Worm (Caenorhabditis elegans) whole organism, L1 larva: ENCODE data around the gene rnh-2.

Experiments
- C04F5.9 ChIP-seq: sonication (generic microtip); optimal IDR thresholded peaks from 2 replicates; lab custom pipeline; 2016; ENCODE audit warnings: missing genetic modification characterization, missing compliant biosample characterization
- C16A3.4 ChIP-seq: fragments of 150-350 bp; optimal IDR thresholded peaks from 2 replicates; lab custom pipeline; 2014; ENCODE audit warnings: missing biosample characterization, missing genetic modification characterization
- aly-2 ChIP-seq: fragments of 150-350 bp; optimal IDR thresholded peaks from 2 replicates; lab custom pipeline; 2014; ENCODE audit warnings: missing biosample characterization, missing genetic modification characterization
- blmp-1 ChIP-seq: fragments of 150-350 bp; optimal IDR thresholded peaks from 2 replicates; lab custom pipeline; 2014; ENCODE audit warnings: missing biosample characterization, missing genetic modification characterization
- ceh-82 ChIP-seq, 3 experiments: fragments of 150-350 bp in 1 of 3; sonication (generic microtip) in 2 of 3; optimal IDR thresholded peaks; 2 replicates each; lab custom pipeline; 2014 to 2017; ENCODE audit warnings: missing biosample characterization in 3 of 3, missing genetic modification characterization in 3 of 3
- ceh-90 ChIP-seq: sonication (generic microtip); optimal IDR thresholded peaks from 2 replicates; lab custom pipeline; 2016; ENCODE audit warnings: missing genetic modification characterization, missing compliant biosample characterization
- ces-1 ChIP-seq: fragments of 150-350 bp; optimal IDR thresholded peaks from 2 replicates; lab custom pipeline; 2014; ENCODE audit warnings: missing biosample characterization, missing genetic modification reagents, missing genetic modification characterization
- dsc-1 ChIP-seq: sonication (generic microtip); optimal IDR thresholded peaks from 2 replicates; lab custom pipeline; 2016; ENCODE audit warnings: mild to moderate bottlenecking, missing genetic modification characterization, missing compliant biosample characterization
- efl-1 ChIP-seq, 4 experiments: fragments of 150-350 bp; optimal IDR thresholded peaks in 3 of 4; peaks in 1 of 4; 1 replicate in 1 of 4; 2 replicates in 3 of 4; lab custom pipeline; 2014; ENCODE audit warnings: missing biosample characterization in 2 of 4, missing genetic modification characterization in 2 of 4, missing genetic modification reagents in 2 of 4
- efl-3 ChIP-seq: fragments of 200-800 bp; sonication (Bioruptor generic); optimal IDR thresholded peaks from 2 replicates; lab custom pipeline; 2018; ENCODE audit warnings: mild to moderate bottlenecking, missing genetic modification characterization, missing compliant biosample characterization
- egl-27 ChIP-seq, 2 experiments: fragments of 150-350 bp in 1 of 2; sonication (generic microtip); optimal IDR thresholded peaks; 3 replicates each; lab custom pipeline; 2017 to 2018; ENCODE audit warnings: missing biosample characterization in 2 of 2, missing genetic modification characterization in 2 of 2, missing genetic modification reagents in 2 of 2
- elt-3 ChIP-seq, 6 experiments: fragments of 150-350 bp in 1 of 6; sonication (generic microtip); optimal IDR thresholded peaks; 2 replicates each; lab custom pipeline; 2017 to 2018; ENCODE audit warnings: missing biosample characterization in 6 of 6, missing genetic modification characterization in 6 of 6, inconsistent platforms in 1 of 6
- ets-5 ChIP-seq: fragments of 200-800 bp; sonication (Bioruptor generic); IDR thresholded peaks from 2 replicates; pipeline ENCODE4 v1.3.6; 2022; ENCODE audit warnings: missing genetic modification characterization, missing compliant biosample characterization
- fkh-4 ChIP-seq: sonication (generic microtip); optimal IDR thresholded peaks from 2 replicates; lab custom pipeline; 2016; ENCODE audit warnings: missing compliant biosample characterization, missing genetic modification characterization, borderline replicate concordance
- fos-1 ChIP-seq: fragments of 150-350 bp; optimal IDR thresholded peaks from 2 replicates; lab custom pipeline; 2014; ENCODE audit warnings: missing biosample characterization, missing genetic modification characterization
- hlh-4 ChIP-seq: sonication (generic microtip); optimal IDR thresholded peaks from 2 replicates; lab custom pipeline; 2016; ENCODE audit warnings: mild to moderate bottlenecking, missing genetic modification characterization, missing compliant biosample characterization
- irx-1 ChIP-seq: sonication (generic microtip); optimal IDR thresholded peaks from 2 replicates; lab custom pipeline; 2016; ENCODE audit warnings: missing genetic modification characterization, missing compliant biosample characterization
- lin-13 ChIP-seq: fragments of 150-350 bp; optimal IDR thresholded peaks from 2 replicates; lab custom pipeline; 2014; ENCODE audit warnings: missing biosample characterization, missing genetic modification reagents, missing genetic modification characterization
- lin-14 ChIP-seq: fragments of 200-800 bp; sonication (Bioruptor generic); optimal IDR thresholded peaks from 2 replicates; lab custom pipeline; 2018; ENCODE audit warnings: mild to moderate bottlenecking, missing genetic modification characterization, moderate library complexity, missing compliant biosample characterization
- lin-15B ChIP-seq: fragments of 150-350 bp; sonication (generic microtip); optimal IDR thresholded peaks from 3 replicates; lab custom pipeline; 2014; ENCODE audit warnings: missing biosample characterization, missing genetic modification characterization
- lsy-2 ChIP-seq, 2 experiments: fragments of 150-350 bp; optimal IDR thresholded peaks; 2 replicates each; lab custom pipeline; 2014; ENCODE audit warnings: missing biosample characterization in 2 of 2, missing genetic modification characterization in 2 of 2
- mep-1 ChIP-seq: fragments of 150-350 bp; optimal IDR thresholded peaks from 2 replicates; lab custom pipeline; 2014; ENCODE audit warnings: missing biosample characterization, missing genetic modification characterization
- nhr-11 ChIP-seq: fragments of 150-350 bp; optimal IDR thresholded peaks from 2 replicates; lab custom pipeline; 2014; ENCODE audit warnings: missing biosample characterization, missing genetic modification characterization
- nhr-19 ChIP-seq: fragments of 200-800 bp; sonication (Bioruptor generic); conservative IDR thresholded peaks from 2 replicates; pipeline ENCODE4 v1.3.6; 2022; ENCODE audit warnings: missing genetic modification characterization, missing compliant biosample characterization
- nhr-20 ChIP-seq: sonication (generic microtip); optimal IDR thresholded peaks from 2 replicates; lab custom pipeline; 2016; ENCODE audit warnings: mild to moderate bottlenecking, missing genetic modification characterization, missing compliant biosample characterization
- nhr-28 ChIP-seq: fragments of 150-350 bp; optimal IDR thresholded peaks from 2 replicates; lab custom pipeline; 2014; ENCODE audit warnings: missing biosample characterization, missing genetic modification characterization
- nhr-47 ChIP-seq: sonication (generic microtip); optimal IDR thresholded peaks from 2 replicates; lab custom pipeline; 2016; ENCODE audit warnings: mild to moderate bottlenecking, missing genetic modification characterization, moderate library complexity, missing compliant biosample characterization
- nhr-71 ChIP-seq: sonication (generic microtip); optimal IDR thresholded peaks from 2 replicates; lab custom pipeline; 2016; ENCODE audit warnings: mild to moderate bottlenecking, missing genetic modification characterization, moderate library complexity, missing compliant biosample characterization
- nhr-76 ChIP-seq: sonication (generic microtip); optimal IDR thresholded peaks from 2 replicates; lab custom pipeline; 2017; ENCODE audit warnings: missing biosample characterization, missing genetic modification characterization
- nhr-84 ChIP-seq: sonication (generic microtip); optimal IDR thresholded peaks from 2 replicates; lab custom pipeline; 2017; ENCODE audit warnings: missing biosample characterization, missing genetic modification characterization
- pag-3 ChIP-seq: sonication (generic microtip); optimal IDR thresholded peaks from 2 replicates; lab custom pipeline; 2017; ENCODE audit warnings: missing genetic modification characterization, mild to moderate bottlenecking, missing compliant biosample characterization, antibody characterized with exemption, borderline replicate concordance; ENCODE audit not compliant: insufficient read depth
- pax-3 ChIP-seq: fragments of 200-800 bp; sonication (Bioruptor generic); optimal IDR thresholded peaks from 2 replicates; lab custom pipeline; 2018; ENCODE audit warnings: mild to moderate bottlenecking, missing genetic modification characterization, moderate library complexity, missing compliant biosample characterization
- rnt-1 ChIP-seq: sonication (generic microtip); optimal IDR thresholded peaks from 2 replicates; lab custom pipeline; 2016; ENCODE audit warnings: mild to moderate bottlenecking, missing genetic modification characterization, moderate library complexity, missing compliant biosample characterization
- snpc-4 ChIP-seq: fragments of 150-350 bp; optimal IDR thresholded peaks from 2 replicates; lab custom pipeline; 2014; ENCODE audit warnings: missing biosample characterization, missing genetic modification characterization
- snu-23 ChIP-seq: sonication (generic microtip); optimal IDR thresholded peaks from 2 replicates; lab custom pipeline; 2016; ENCODE audit warnings: missing genetic modification characterization, missing compliant biosample characterization
- sox-4 ChIP-seq: sonication (generic microtip); optimal IDR thresholded peaks from 2 replicates; lab custom pipeline; 2016; ENCODE audit warnings: missing genetic modification characterization, missing compliant biosample characterization
- sup-37 ChIP-seq: fragments of 200-800 bp; sonication (Bioruptor generic); optimal IDR thresholded peaks from 2 replicates; lab custom pipeline; 2018; ENCODE audit warnings: mild to moderate bottlenecking, missing genetic modification characterization, missing compliant biosample characterization
- tbx-2 ChIP-seq: sonication (generic microtip); optimal IDR thresholded peaks from 2 replicates; lab custom pipeline; 2016; ENCODE audit warnings: missing genetic modification characterization, missing compliant biosample characterization
- unc-130 ChIP-seq: fragments of 150-350 bp; optimal IDR thresholded peaks from 2 replicates; lab custom pipeline; 2017; ENCODE audit warnings: missing biosample characterization, missing genetic modification characterization, inconsistent platforms
- unc-98 ChIP-seq: fragments of 200-800 bp; sonication (Bioruptor generic); IDR thresholded peaks from 2 replicates; pipeline ENCODE4 v1.3.6; 2022; ENCODE audit warnings: missing genetic modification characterization, missing compliant biosample characterization
- vab-15 ChIP-seq: sonication (generic microtip); optimal IDR thresholded peaks from 2 replicates; lab custom pipeline; 2017; ENCODE audit warnings: missing genotype, mild to moderate bottlenecking, missing genetic modification characterization, missing compliant biosample characterization
- zip-4 ChIP-seq: fragments of 200-800 bp; sonication (Bioruptor generic); optimal IDR thresholded peaks from 2 replicates; lab custom pipeline; 2018; ENCODE audit warnings: mild to moderate bottlenecking, missing genetic modification characterization, moderate library complexity, missing compliant biosample characterization
- ztf-11 ChIP-seq, 2 experiments: sonication (generic microtip); optimal IDR thresholded peaks; 2 replicates each; lab custom pipeline; 2016 to 2017; ENCODE audit warnings: missing genetic modification characterization in 2 of 2, missing biosample characterization in 1 of 2, missing compliant biosample characterization in 1 of 2
- ztf-4 ChIP-seq: fragments of 150-350 bp; optimal IDR thresholded peaks from 2 replicates; lab custom pipeline; 2014; ENCODE audit warnings: missing biosample characterization, missing genetic modification characterization

rnh-2 gene

ce11 chrII:8498173-8498572 lies 18.8 kb upstream of the rnh-2 start:
- TF ChIP-seq fkh-4 (tag; lab: Kevin White, UChicago) = no peak
- TF ChIP-seq ceh-82 (tag; optimal IDR thresholded peaks at IDR 0.05; lab: Kevin White, UChicago) = no peak
- TF ChIP-seq ces-1 = no peak
- no peak for TF ChIP-seq elt-3 (tag; optimal IDR thresholded peaks at IDR 0.05; lab: Kevin White, UChicago)
- TF ChIP-seq nhr-19 = no peak
- TF ChIP-seq egl-27 (tag; optimal IDR thresholded peaks at IDR 0.05; lab: Kevin White, UChicago) = no peak
- TF ChIP-seq pax-3 (tag; lab: Kevin White, UChicago) = no peak

ce11 chrII:8499021-8499420 lies 17.9 kb upstream of the rnh-2 start:
- TF ChIP-seq fos-1 (tag; lab: Kevin White, UChicago) = no peak
- TF ChIP-seq nhr-19 = peak; percentile 41
- peak; percentile 8 for TF ChIP-seq dsc-1 (tag; lab: Kevin White, UChicago)
- no peak for TF ChIP-seq nhr-11 (tag; lab: Kevin White, UChicago)
- TF ChIP-seq ceh-82 (tag; optimal IDR thresholded peaks at IDR 0.05; lab: Kevin White, UChicago) = no peak
- TF ChIP-seq unc-130 (tag; lab: Kevin White, UChicago) = peak; percentile 40
- peak; percentile 56 for TF ChIP-seq snu-23 (GFP tag; lab: Kevin White, UChicago)
- TF ChIP-seq nhr-47 = peak; percentile 0
- no peak for TF ChIP-seq sox-4 (tag; lab: Kevin White, UChicago)
- TF ChIP-seq rnt-1 = peak; percentile 74
- TF ChIP-seq snpc-4 (tag; lab: Kevin White, UChicago) = no peak
- TF ChIP-seq nhr-76 (tag; lab: Kevin White, UChicago) = no peak
- no peak for TF ChIP-seq C04F5.9 (tag; lab: Kevin White, UChicago)
- no peak for TF ChIP-seq ets-5 (GFP tag; lab: Robert Waterston, UW)
- TF ChIP-seq elt-3 (tag; optimal IDR thresholded peaks at IDR 0.05; lab: Kevin White, UChicago) = no peak
- TF ChIP-seq egl-27 (tag; optimal IDR thresholded peaks at IDR 0.05; lab: Kevin White, UChicago) = no peak
- no peak for TF ChIP-seq nhr-84
- TF ChIP-seq efl-1 (optimal IDR thresholded peaks at IDR 0.05; lab: Kevin White, UChicago) = no peak
- TF ChIP-seq efl-1 (GFP tag; optimal IDR thresholded peaks at IDR 0.05 in 1 of 2; lab: Kevin White, UChicago) = no peak
- TF ChIP-seq ztf-11 (tag; optimal IDR thresholded peaks at IDR 0.05; lab: Kevin White, UChicago) = no peak
- TF ChIP-seq unc-98 (GFP tag; lab: Robert Waterston, UW) = no peak
- TF ChIP-seq sup-37 = no peak
- no peak for TF ChIP-seq nhr-28 (tag; lab: Kevin White, UChicago)
- no peak for TF ChIP-seq zip-4 (GFP tag; lab: Kevin White, UChicago)
- no peak for TF ChIP-seq pax-3 (tag; lab: Kevin White, UChicago)
- TF ChIP-seq mep-1 (tag; lab: Kevin White, UChicago) = no peak
- no peak for TF ChIP-seq C16A3.4
- no peak for TF ChIP-seq blmp-1 (tag; lab: Kevin White, UChicago)
- TF ChIP-seq nhr-20 (tag; lab: Kevin White, UChicago) = peak; percentile 31
- TF ChIP-seq vab-15 (tag; lab: Kevin White, UChicago) = no peak
- no peak for TF ChIP-seq hlh-4 (tag; lab: Kevin White, UChicago)
- peak in 1 of 2 experiments; percentile 34 for TF ChIP-seq lsy-2 (tag; optimal IDR thresholded peaks at IDR 0.05; lab: Kevin White, UChicago)
- TF ChIP-seq pag-3 (tag; lab: Kevin White, UChicago) = peak; percentile 55
- TF ChIP-seq tbx-2 = peak; percentile 13
- TF ChIP-seq lin-14 (GFP tag; lab: Kevin White, UChicago) = peak; percentile 78
- no peak for TF ChIP-seq efl-3 (GFP tag; lab: Kevin White, UChicago)
- no peak for TF ChIP-seq lin-15B
- TF ChIP-seq lin-13 (GFP tag; lab: Kevin White, UChicago) = no peak
- peak; percentile 73 for TF ChIP-seq nhr-71 (tag; lab: Kevin White, UChicago)
- no peak for TF ChIP-seq aly-2 (tag; lab: Kevin White, UChicago)
- TF ChIP-seq ceh-90 (tag; lab: Kevin White, UChicago) = no peak
- TF ChIP-seq ztf-4 (tag; lab: Kevin White, UChicago) = no peak
- no peak for TF ChIP-seq irx-1 (tag; lab: Kevin White, UChicago)
